Worm (Caenorhabditis elegans): Measurements from ENCODE around the gene tag-234.

DNA sequence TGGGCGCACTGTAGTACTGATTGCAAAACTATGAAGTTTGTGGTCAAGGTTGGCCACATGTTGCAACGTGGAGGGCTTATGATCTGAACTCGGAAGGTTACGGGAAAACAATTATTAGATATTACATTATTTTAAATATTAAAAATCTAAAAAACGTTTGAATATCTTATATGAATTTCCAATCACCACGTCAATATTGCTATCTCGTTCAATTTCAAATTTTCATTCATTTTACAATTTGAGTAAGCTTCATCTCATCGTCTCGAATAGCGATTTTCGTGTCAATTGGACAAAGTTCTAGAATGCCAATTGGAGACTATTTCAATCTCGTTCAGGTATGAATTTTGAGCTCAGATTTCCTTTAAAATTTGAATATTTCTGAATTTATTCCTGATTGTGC is 47.6 kb upstream of the tag-234 start, which contains the start of gene ZK1248.20:
- no peak for TF ChIP-seq nhr-237 (tag; optimal IDR thresholded peaks at IDR 0.05)
- TF ChIP-seq nhr-28 (tag; optimal IDR thresholded peaks at IDR 0.05) = no peak
- no peak for TF ChIP-seq pha-4 (tag; optimal IDR thresholded peaks at IDR 0.05)
- TF ChIP-seq unc-62 (GFP tag; optimal IDR thresholded peaks at IDR 0.05) = no peak

Data from whole organism, mixed stage, embryonic.